Fruit fly (Drosophila melanogaster) whole organism, embryonic: ENCODE data around the gene CG46303.

Experiments
- Aef1 ChIP-seq: fragments of 200-800 bp; sonication (Bioruptor generic); IDR thresholded peaks from 3 replicates; pipeline ENCODE4 v1.3.6; 2022; ENCODE audit warnings: missing biosample characterization, missing genetic modification characterization
- Atf3 ChIP-seq: fragments of 200-800 bp; sonication (Bioruptor generic); optimal IDR thresholded peaks from 3 replicates; lab custom pipeline; 2016; ENCODE audit warnings: missing biosample characterization, missing genetic modification characterization
- BtbVII ChIP-seq: fragments of 200-800 bp; sonication (Bioruptor generic); optimal IDR thresholded peaks from 3 replicates; lab custom pipeline; 2017; ENCODE audit warnings: missing biosample characterization, mild to moderate bottlenecking, missing genetic modification characterization
- CG1024 ChIP-seq: fragments of 200-800 bp; sonication (Bioruptor generic); IDR thresholded peaks from 2 replicates; pipeline ENCODE4 v1.3.6; 2022; ENCODE audit warnings: missing biosample characterization, missing genetic modification characterization
- CG11085 ChIP-seq: fragments of 200-800 bp; sonication (Bioruptor generic); IDR thresholded peaks from 2 replicates; pipeline ENCODE4 v1.3.6; 2022; ENCODE audit warnings: missing biosample characterization, missing genetic modification characterization
- CG12942 ChIP-seq: fragments of 200-800 bp; sonication (Bioruptor generic); optimal IDR thresholded peaks from 3 replicates; lab custom pipeline; 2016; ENCODE audit warnings: missing biosample characterization, missing genetic modification characterization
- CG13287 ChIP-seq: fragments of 200-800 bp; sonication (Bioruptor generic); IDR thresholded peaks from 2 replicates; pipeline ENCODE4 v1.3.6; 2022; ENCODE audit warnings: missing biosample characterization, missing genetic modification characterization; ENCODE audit not compliant: partially characterized antibody
- CG13424 ChIP-seq: fragments of 200-800 bp; sonication (Bioruptor generic); optimal IDR thresholded peaks from 2 replicates; lab custom pipeline; 2019; ENCODE audit warnings: missing biosample characterization, mild to moderate bottlenecking, missing genetic modification characterization, moderate library complexity
- CG1529 ChIP-seq: fragments of 200-800 bp; sonication (Bioruptor generic); optimal IDR thresholded peaks from 3 replicates; lab custom pipeline; 2018; ENCODE audit warnings: missing biosample characterization, missing genetic modification characterization
- CG16779 ChIP-seq: fragments of 200-800 bp; sonication (Bioruptor generic); IDR thresholded peaks from 2 replicates; pipeline ENCODE4 v1.3.6; 2022; ENCODE audit warnings: missing biosample characterization, missing genetic modification characterization
- CG16813 ChIP-seq: fragments of 200-800 bp; sonication (Bioruptor generic); IDR thresholded peaks from 3 replicates; pipeline ENCODE4 v1.3.6; 2022; ENCODE audit warnings: missing biosample characterization, missing genetic modification characterization; ENCODE audit not compliant: partially characterized antibody
- CG17612 ChIP-seq: fragments of 200-800 bp; sonication (Bioruptor generic); IDR thresholded peaks from 2 replicates; pipeline ENCODE4 v1.3.6; 2022; ENCODE audit warnings: missing biosample characterization, missing genetic modification characterization
- CG1792 ChIP-seq: fragments of 200-800 bp; sonication (Bioruptor generic); optimal IDR thresholded peaks from 2 replicates; lab custom pipeline; 2016; ENCODE audit warnings: missing biosample characterization, missing genetic modification characterization
- CG30403 ChIP-seq: fragments of 200-800 bp; sonication (Bioruptor generic); optimal IDR thresholded peaks from 3 replicates; lab custom pipeline; 2016; ENCODE audit warnings: missing biosample characterization, missing genetic modification characterization
- CG33213 ChIP-seq: fragments of 200-800 bp; sonication (Bioruptor generic); optimal IDR thresholded peaks from 3 replicates; lab custom pipeline; 2016; ENCODE audit warnings: missing biosample characterization, missing genetic modification characterization
- CG34224 ChIP-seq: fragments of 200-800 bp; sonication (Bioruptor generic); IDR thresholded peaks from 3 replicates; pipeline ENCODE4 v1.3.6; 2022; ENCODE audit warnings: missing biosample characterization, missing genetic modification characterization; ENCODE audit not compliant: partially characterized antibody
- CG7963 ChIP-seq: fragments of 200-800 bp; sonication (Bioruptor generic); IDR thresholded peaks from 3 replicates; pipeline ENCODE4 v1.3.6; 2022; ENCODE audit warnings: missing biosample characterization, missing genetic modification characterization; ENCODE audit not compliant: partially characterized antibody
- CG9817 ChIP-seq: fragments of 200-800 bp; sonication (Bioruptor generic); optimal IDR thresholded peaks from 2 replicates; lab custom pipeline; 2018; ENCODE audit warnings: missing biosample characterization, mild to moderate bottlenecking, missing genetic modification characterization, moderate library complexity
- CG9932 ChIP-seq: fragments of 200-800 bp; sonication (Bioruptor generic); IDR thresholded peaks from 2 replicates; pipeline ENCODE4 v1.3.6; 2022; ENCODE audit warnings: missing biosample characterization, missing genetic modification characterization
- D19A ChIP-seq: fragments of 200-800 bp; optimal IDR thresholded peaks from 3 replicates; lab custom pipeline; 2019; ENCODE audit warnings: missing biosample characterization, mild to moderate bottlenecking, missing genetic modification characterization, moderate library complexity
- D19B ChIP-seq: fragments of 200-800 bp; sonication (Bioruptor generic); optimal IDR thresholded peaks from 2 replicates; lab custom pipeline; 2017; ENCODE audit warnings: missing biosample characterization, mild to moderate bottlenecking, missing genetic modification characterization
- Dbx ChIP-seq: fragments of 200-800 bp; sonication (Bioruptor generic); IDR thresholded peaks from 3 replicates; pipeline ENCODE4 v1.3.6; 2022; ENCODE audit warnings: missing biosample characterization, missing genetic modification characterization
- Dip3 ChIP-seq: fragments of 200-800 bp; sonication (Bioruptor generic); optimal IDR thresholded peaks from 3 replicates; lab custom pipeline; 2016; ENCODE audit warnings: missing biosample characterization, missing genetic modification characterization
- Doc2 ChIP-seq: fragments of 200-800 bp; sonication (Bioruptor generic); IDR thresholded peaks from 2 replicates; pipeline ENCODE4 v1.3.6; 2022; ENCODE audit warnings: missing biosample characterization, missing genetic modification characterization
- E2f2 ChIP-seq: fragments of 200-800 bp; sonication (Bioruptor generic); IDR thresholded peaks from 2 replicates; pipeline ENCODE4 v1.3.6; 2022; ENCODE audit warnings: missing biosample characterization, missing genetic modification characterization
- HmgD ChIP-seq: fragments of 200-800 bp; sonication (Bioruptor generic); optimal IDR thresholded peaks from 3 replicates; lab custom pipeline; 2016; ENCODE audit warnings: missing biosample characterization, missing genetic modification characterization
- Hr78 ChIP-seq, 2 experiments: fragments of 200-800 bp in 1 of 2; fragments of >200 bp in 1 of 2; sonication (Bioruptor generic) in 1 of 2; optimal IDR thresholded peaks; 2 replicates each; lab custom pipeline; 2017 to 2019; ENCODE audit warnings: missing biosample characterization in 2 of 2, missing genetic modification characterization in 2 of 2, mild to moderate bottlenecking in 1 of 2, moderate library complexity in 1 of 2
- Mad ChIP-seq: fragments of 200-800 bp; sonication (Bioruptor generic); optimal IDR thresholded peaks from 2 replicates; lab custom pipeline; 2016; ENCODE audit warnings: missing biosample characterization, missing genetic modification characterization
- Poxn ChIP-seq: fragments of 200-800 bp; sonication (Bioruptor generic); IDR thresholded peaks from 2 replicates; pipeline ENCODE4 v1.3.6; 2022; ENCODE audit warnings: missing biosample characterization, missing genetic modification characterization
- bowl ChIP-seq: fragments of 200-800 bp; sonication (Bioruptor generic); IDR thresholded peaks from 2 replicates; pipeline ENCODE4 v1.3.6; 2022; ENCODE audit warnings: missing biosample characterization, missing genetic modification characterization
- chinmo ChIP-seq: fragments of 200-800 bp; sonication (Bioruptor generic); IDR thresholded peaks from 4 replicates; pipeline ENCODE4 v1.3.6; 2022; ENCODE audit warnings: missing biosample characterization, missing genetic modification characterization; ENCODE audit not compliant: partially characterized antibody
- dmrt99B ChIP-seq: fragments of 200-800 bp; sonication (Bioruptor generic); optimal IDR thresholded peaks from 2 replicates; lab custom pipeline; 2018; ENCODE audit warnings: missing biosample characterization, mild to moderate bottlenecking, missing genetic modification characterization, moderate library complexity
- exex ChIP-seq: fragments of 200-800 bp; sonication (Bioruptor generic); optimal IDR thresholded peaks from 4 replicates; lab custom pipeline; 2018; ENCODE audit warnings: missing biosample characterization, mild to moderate bottlenecking, missing genetic modification characterization, moderate library complexity
- eyg ChIP-seq: fragments of 200-800 bp; sonication (Bioruptor generic); optimal IDR thresholded peaks from 3 replicates; lab custom pipeline; 2016; ENCODE audit warnings: missing biosample characterization, missing genetic modification characterization
- ftz-f1 ChIP-seq: fragments of 200-800 bp; sonication (Bioruptor generic); optimal IDR thresholded peaks from 2 replicates; lab custom pipeline; 2016; ENCODE audit warnings: missing biosample characterization, missing genetic modification characterization
- grn ChIP-seq: fragments of 200-800 bp; sonication (Bioruptor generic); optimal IDR thresholded peaks from 3 replicates; lab custom pipeline; 2017; ENCODE audit warnings: missing biosample characterization, missing genetic modification characterization
- gsb-n ChIP-seq: fragments of 200-800 bp; sonication (Bioruptor generic); optimal IDR thresholded peaks from 3 replicates; lab custom pipeline; 2018; ENCODE audit warnings: missing biosample characterization, mild to moderate bottlenecking, missing genetic modification characterization
- hth ChIP-seq: fragments of >200 bp; optimal IDR thresholded peaks from 2 replicates; lab custom pipeline; 2017; ENCODE audit warnings: inconsistent platforms
- jigr1 ChIP-seq: fragments of 200-800 bp; sonication (Bioruptor generic); IDR thresholded peaks from 3 replicates; pipeline ENCODE4 v1.3.6; 2022; ENCODE audit warnings: missing biosample characterization, missing genetic modification characterization
- nerfin-2 ChIP-seq: fragments of 200-800 bp; sonication (Bioruptor generic); IDR thresholded peaks from 2 replicates; pipeline ENCODE4 v1.3.6; 2022; ENCODE audit warnings: missing biosample characterization, missing genetic modification characterization; ENCODE audit not compliant: partially characterized antibody
- sc ChIP-seq, 3 experiments: fragments of >200 bp in 2 of 3; fragments of 200-800 bp in 1 of 3; sonication (Bioruptor generic) in 1 of 3; optimal IDR thresholded peaks; 2 replicates in 2 of 3; 3 replicates in 1 of 3; lab custom pipeline; 2017; ENCODE audit warnings: mild to moderate bottlenecking in 1 of 3, missing biosample characterization in 1 of 3, missing genetic modification characterization in 1 of 3, missing genetic modification reagents in 1 of 3
- sens-2 ChIP-seq: fragments of 200-800 bp; sonication (Bioruptor generic); IDR thresholded peaks from 2 replicates; pipeline ENCODE4 v1.3.6; 2022; ENCODE audit warnings: missing biosample characterization, missing genetic modification characterization
- shn ChIP-seq: fragments of 200-800 bp; sonication (Bioruptor generic); optimal IDR thresholded peaks from 3 replicates; lab custom pipeline; 2016; ENCODE audit warnings: missing biosample characterization, missing genetic modification characterization
- sna ChIP-seq: fragments of 200-800 bp; sonication (Bioruptor generic); IDR thresholded peaks from 2 replicates; pipeline ENCODE4 v1.3.6; 2022; ENCODE audit warnings: missing biosample characterization, missing genetic modification characterization; ENCODE audit not compliant: partially characterized antibody
- stwl ChIP-seq: fragments of 200-800 bp; sonication (Bioruptor generic); optimal IDR thresholded peaks from 3 replicates; lab custom pipeline; 2018; ENCODE audit warnings: missing biosample characterization, mild to moderate bottlenecking, missing genetic modification characterization, moderate library complexity
- unc-4 ChIP-seq: fragments of 200-800 bp; sonication (Bioruptor generic); IDR thresholded peaks from 2 replicates; pipeline ENCODE4 v1.3.6; 2022; ENCODE audit warnings: missing biosample characterization, missing genetic modification characterization; ENCODE audit not compliant: partially characterized antibody
- vvl ChIP-seq: fragments of 200-800 bp; sonication (Bioruptor generic); IDR thresholded peaks from 2 replicates; pipeline ENCODE4 v1.3.6; 2022; ENCODE audit warnings: missing biosample characterization, missing genetic modification characterization
- wdn ChIP-seq: fragments of 200-800 bp; sonication (Bioruptor generic); IDR thresholded peaks from 2 replicates; pipeline ENCODE4 v1.3.6; 2022; ENCODE audit warnings: missing biosample characterization, missing genetic modification characterization
- wek ChIP-seq: fragments of 200-800 bp; sonication (Bioruptor generic); optimal IDR thresholded peaks from 3 replicates; lab custom pipeline; 2018; ENCODE audit warnings: missing biosample characterization, mild to moderate bottlenecking, missing genetic modification characterization, moderate library complexity
- z ChIP-seq: fragments of 200-800 bp; sonication (Bioruptor generic); IDR thresholded peaks from 3 replicates; pipeline ENCODE4 v1.3.6; 2022; ENCODE audit warnings: missing biosample characterization, missing genetic modification characterization

Gene CG46303

DNA sequence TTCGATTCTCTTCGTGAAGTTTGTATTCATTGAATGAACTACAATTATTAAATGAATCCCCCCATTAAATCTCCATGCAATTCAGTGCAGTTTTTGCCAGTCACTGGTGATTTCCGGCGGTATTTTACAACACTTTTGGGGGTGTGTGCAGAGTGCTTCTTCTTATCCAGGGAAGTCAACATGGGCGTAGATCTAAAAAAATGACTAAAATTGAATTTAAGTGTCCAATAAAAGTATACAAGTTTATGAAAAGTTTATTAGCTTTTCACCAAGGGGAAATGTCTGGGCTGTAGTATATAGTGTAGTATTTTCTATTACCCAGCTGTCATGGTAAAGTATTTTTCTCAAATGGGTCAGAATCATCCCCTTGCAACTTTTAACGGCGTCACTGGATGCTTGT lies 30.3 kb upstream of the CG46303 start, which contains the start of gene Hpf1 (continued):
- TF ChIP-seq Dip3 (GFP tag; lab: Kevin White, UChicago) = peak; percentile 99
- TF ChIP-seq Dbx = peak; percentile 98
- peak; percentile 95 for TF ChIP-seq Doc2 (GFP tag; lab: Robert Waterston, UW)
- no peak for TF ChIP-seq CG34224
- TF ChIP-seq gsb-n (tag; lab: Kevin White, UChicago) = peak; percentile 96
- TF ChIP-seq CG9932 (GFP tag; lab: Robert Waterston, UW) = peak; percentile 98
- peak; percentile 94 for TF ChIP-seq D19A
- TF ChIP-seq CG11085 = peak; percentile 96
- peak; percentile 95 for TF ChIP-seq D19B (GFP tag; lab: Kevin White, UChicago)
- peak; percentile 99 for TF ChIP-seq CG30403 (GFP tag; lab: Kevin White, UChicago)
- no peak for TF ChIP-seq nerfin-2 (GFP tag; lab: Robert Waterston, UW)
- peak; percentile 86 for TF ChIP-seq E2f2 (GFP tag; lab: Robert Waterston, UW)
- TF ChIP-seq Mad (GFP tag; lab: Kevin White, UChicago) = peak; percentile 98
- no peak for TF ChIP-seq unc-4 (GFP tag; lab: Robert Waterston, UW)
- peak; percentile 97 for TF ChIP-seq CG12942
- peak; percentile 98 for TF ChIP-seq eyg
- peak; percentile 86 for TF ChIP-seq stwl
- peak; percentile 98 for TF ChIP-seq CG13424 (tag; lab: Kevin White, UChicago)
- peak; percentile 98 for TF ChIP-seq dmrt99B (tag; lab: Kevin White, UChicago)
- TF ChIP-seq Poxn (GFP tag; lab: Robert Waterston, UW) = peak; percentile 95
- peak; percentile 86 for TF ChIP-seq sens-2 (GFP tag; lab: Robert Waterston, UW)
- peak; percentile 92 for TF ChIP-seq exex
- peak; percentile 98 for TF ChIP-seq CG9817 (tag; lab: Kevin White, UChicago)
- TF ChIP-seq wdn (GFP tag; lab: Robert Waterston, UW) = peak; percentile 97
- TF ChIP-seq hth = no peak
- peak; percentile 98 for TF ChIP-seq vvl (GFP tag; lab: Robert Waterston, UW)
- peak; percentile 42; the same call in 1 of the 2 replicates for TF ChIP-seq CG13287 (GFP tag; lab: Robert Waterston, UW)
- peak; percentile 95 for TF ChIP-seq CG17612 (GFP tag; lab: Robert Waterston, UW)
- TF ChIP-seq wek (GFP tag; lab: Kevin White, UChicago) = peak; percentile 99
- TF ChIP-seq CG16779 (GFP tag; lab: Robert Waterston, UW) = peak; percentile 96
- TF ChIP-seq z (GFP tag; lab: Robert Waterston, UW) = peak; percentile 53; the same call in 1 of the 3 replicates
- peak; percentile 95 for TF ChIP-seq jigr1 (GFP tag; lab: Robert Waterston, UW)
- peak; percentile 89 for TF ChIP-seq CG1024 (GFP tag; lab: Robert Waterston, UW)
- TF ChIP-seq CG16813 (GFP tag; lab: Robert Waterston, UW) = no peak
- TF ChIP-seq chinmo (GFP tag; lab: Robert Waterston, UW) = peak; percentile 92; the same call in 2 of the 4 replicates
- peak; percentile 92 for TF ChIP-seq bowl (GFP tag; lab: Robert Waterston, UW)
- no peak for TF ChIP-seq sc (optimal IDR thresholded peaks at IDR 0.05; lab: Kevin White, UChicago)
- TF ChIP-seq sc (GFP tag; optimal IDR thresholded peaks at IDR 0.05; lab: Kevin White, UChicago) = peak; percentile 93
- TF ChIP-seq CG1792 = peak; percentile 97
- no peak for TF ChIP-seq grn (GFP tag; lab: Kevin White, UChicago)
- TF ChIP-seq CG1529 (GFP tag; lab: Kevin White, UChicago) = peak; percentile 94
- TF ChIP-seq shn (GFP tag; lab: Kevin White, UChicago) = peak; percentile 99
- TF ChIP-seq Hr78 (GFP tag; optimal IDR thresholded peaks at IDR 0.05; lab: Kevin White, UChicago) = no peak
- peak; percentile 98 for TF ChIP-seq Atf3 (GFP tag; lab: Kevin White, UChicago)
- peak; percentile 98 for TF ChIP-seq BtbVII (GFP tag; lab: Kevin White, UChicago)
- TF ChIP-seq CG7963 (GFP tag; lab: Robert Waterston, UW) = no peak
- TF ChIP-seq sna (GFP tag; lab: Robert Waterston, UW) = no peak
- peak; percentile 98 for TF ChIP-seq CG33213 (GFP tag; lab: Kevin White, UChicago)
- peak; percentile 98 for TF ChIP-seq Aef1 (GFP tag; lab: Robert Waterston, UW)
- peak; percentile 98 for TF ChIP-seq HmgD
- TF ChIP-seq ftz-f1 = peak; percentile 72
